Worm (Caenorhabditis elegans) whole organism, L1 larva: Measurements from ENCODE around the gene glb-1.
A peak's percentile ranks its signal among the peaks of the same experiment; 100 is the strongest.

Source experiments
- C04F5.9 ChIP-seq: sonication (generic microtip); optimal IDR thresholded peaks from 2 replicates; lab custom pipeline; 2016; ENCODE audit warnings: missing genetic modification characterization, missing compliant biosample characterization
- C34B4.2 ChIP-seq: sonication (generic microtip); optimal IDR thresholded peaks from 2 replicates; lab custom pipeline; 2017; ENCODE audit warnings: mild to moderate bottlenecking, missing genetic modification characterization, missing compliant biosample characterization
- F16B12.6 ChIP-seq: fragments of 150-350 bp; optimal IDR thresholded peaks from 2 replicates; lab custom pipeline; 2014; ENCODE audit warnings: missing biosample characterization, missing genetic modification characterization
- alr-1 ChIP-seq: fragments of 200-800 bp; sonication (Bioruptor generic); optimal IDR thresholded peaks from 2 replicates; lab custom pipeline; 2018; ENCODE audit warnings: borderline replicate concordance, mild to moderate bottlenecking, missing genetic modification characterization, missing compliant biosample characterization
- aly-2 ChIP-seq: fragments of 150-350 bp; optimal IDR thresholded peaks from 2 replicates; lab custom pipeline; 2014; ENCODE audit warnings: missing biosample characterization, missing genetic modification characterization
- ceh-88 ChIP-seq: fragments of 200-800 bp; sonication (Bioruptor generic); IDR thresholded peaks from 2 replicates; pipeline ENCODE4 v1.3.6; 2022; ENCODE audit warnings: missing genetic modification characterization, missing compliant biosample characterization
- dpl-1 ChIP-seq, 3 experiments: fragments of 150-350 bp in 2 of 3; sonication (generic microtip) in 1 of 3; optimal IDR thresholded peaks; 2 replicates each; lab custom pipeline; 2014 to 2017; ENCODE audit warnings: missing biosample characterization in 3 of 3, missing genetic modification characterization in 3 of 3, missing genetic modification reagents in 3 of 3
- dsc-1 ChIP-seq: sonication (generic microtip); optimal IDR thresholded peaks from 2 replicates; lab custom pipeline; 2016; ENCODE audit warnings: mild to moderate bottlenecking, missing genetic modification characterization, missing compliant biosample characterization
- efl-1 ChIP-seq, 4 experiments: fragments of 150-350 bp; optimal IDR thresholded peaks in 3 of 4; peaks in 1 of 4; 1 replicate in 1 of 4; 2 replicates in 3 of 4; lab custom pipeline; 2014; ENCODE audit warnings: missing biosample characterization in 2 of 4, missing genetic modification characterization in 2 of 4, missing genetic modification reagents in 2 of 4
- egl-13 ChIP-seq: sonication (generic microtip); optimal IDR thresholded peaks from 2 replicates; lab custom pipeline; 2016; ENCODE audit warnings: missing genotype, missing genetic modification reagents, missing genetic modification characterization, missing compliant biosample characterization
- elt-2 ChIP-seq: sonication (generic microtip); optimal IDR thresholded peaks from 2 replicates; lab custom pipeline; 2016; ENCODE audit warnings: missing genetic modification characterization, mild to moderate bottlenecking, inconsistent platforms, missing compliant biosample characterization, missing genetic modification reagents
- fkh-8 ChIP-seq: sonication (generic microtip); optimal IDR thresholded peaks from 2 replicates; lab custom pipeline; 2016; ENCODE audit warnings: mild to moderate bottlenecking, missing genetic modification characterization, missing compliant biosample characterization
- fos-1 ChIP-seq: fragments of 150-350 bp; optimal IDR thresholded peaks from 2 replicates; lab custom pipeline; 2014; ENCODE audit warnings: missing biosample characterization, missing genetic modification characterization
- grh-1 ChIP-seq: fragments of 200-800 bp; sonication (Bioruptor generic); IDR thresholded peaks from 2 replicates; pipeline ENCODE4 v1.3.6; 2022; ENCODE audit warnings: missing genetic modification reagents, missing genetic modification characterization, missing compliant biosample characterization
- hlh-17 ChIP-seq: fragments of 200-800 bp; sonication (Bioruptor generic); optimal IDR thresholded peaks from 2 replicates; lab custom pipeline; 2018; ENCODE audit warnings: missing genetic modification characterization, mild to moderate bottlenecking, missing compliant biosample characterization, moderate library complexity, borderline replicate concordance
- isw-1 ChIP-seq: fragments of 200-800 bp; sonication (Bioruptor generic); IDR thresholded peaks from 2 replicates; pipeline ENCODE4 v1.3.6; 2022; ENCODE audit warnings: missing genetic modification characterization, missing compliant biosample characterization
- jun-1 ChIP-seq: fragments of 150-350 bp; optimal IDR thresholded peaks from 2 replicates; lab custom pipeline; 2014; ENCODE audit warnings: missing biosample characterization, missing genetic modification reagents, missing genetic modification characterization
- lin-14 ChIP-seq: fragments of 200-800 bp; sonication (Bioruptor generic); optimal IDR thresholded peaks from 2 replicates; lab custom pipeline; 2018; ENCODE audit warnings: mild to moderate bottlenecking, missing genetic modification characterization, moderate library complexity, missing compliant biosample characterization
- lin-35 ChIP-seq, 2 experiments: fragments of 150-350 bp; optimal IDR thresholded peaks; 2 replicates each; lab custom pipeline; 2014; ENCODE audit warnings: missing biosample characterization in 2 of 2, missing genetic modification characterization in 2 of 2, missing genetic modification reagents in 2 of 2
- lin-39 ChIP-seq: fragments of 150-350 bp; optimal IDR thresholded peaks from 2 replicates; lab custom pipeline; 2014; ENCODE audit warnings: missing biosample characterization, missing genetic modification reagents, missing genetic modification characterization
- mdl-1 ChIP-seq, 2 experiments: fragments of 150-350 bp; optimal IDR thresholded peaks; 2 replicates each; lab custom pipeline; 2014 to 2017; ENCODE audit warnings: missing biosample characterization in 2 of 2, missing genetic modification characterization in 2 of 2, inconsistent platforms in 1 of 2
- mep-1 ChIP-seq: fragments of 150-350 bp; optimal IDR thresholded peaks from 2 replicates; lab custom pipeline; 2014; ENCODE audit warnings: missing biosample characterization, missing genetic modification characterization
- nhr-12 ChIP-seq: sonication (generic microtip); optimal IDR thresholded peaks from 2 replicates; lab custom pipeline; 2017; ENCODE audit warnings: missing biosample characterization, missing genetic modification characterization
- nhr-19 ChIP-seq: fragments of 200-800 bp; sonication (Bioruptor generic); conservative IDR thresholded peaks from 2 replicates; pipeline ENCODE4 v1.3.6; 2022; ENCODE audit warnings: missing genetic modification characterization, missing compliant biosample characterization
- nhr-20 ChIP-seq: sonication (generic microtip); optimal IDR thresholded peaks from 2 replicates; lab custom pipeline; 2016; ENCODE audit warnings: mild to moderate bottlenecking, missing genetic modification characterization, missing compliant biosample characterization
- nhr-237 ChIP-seq: fragments of 150-350 bp; optimal IDR thresholded peaks from 2 replicates; lab custom pipeline; 2014; ENCODE audit warnings: missing biosample characterization, missing genetic modification characterization
- nhr-47 ChIP-seq: sonication (generic microtip); optimal IDR thresholded peaks from 2 replicates; lab custom pipeline; 2016; ENCODE audit warnings: mild to moderate bottlenecking, missing genetic modification characterization, moderate library complexity, missing compliant biosample characterization
- nhr-71 ChIP-seq: sonication (generic microtip); optimal IDR thresholded peaks from 2 replicates; lab custom pipeline; 2016; ENCODE audit warnings: mild to moderate bottlenecking, missing genetic modification characterization, moderate library complexity, missing compliant biosample characterization
- nhr-76 ChIP-seq: sonication (generic microtip); optimal IDR thresholded peaks from 2 replicates; lab custom pipeline; 2017; ENCODE audit warnings: missing biosample characterization, missing genetic modification characterization
- nhr-84 ChIP-seq: sonication (generic microtip); optimal IDR thresholded peaks from 2 replicates; lab custom pipeline; 2017; ENCODE audit warnings: missing biosample characterization, missing genetic modification characterization
- nhr-85 ChIP-seq: sonication (generic microtip); peaks from one replicate; lab custom pipeline; 2016; ENCODE audit warnings: missing genetic modification characterization, inconsistent platforms, missing compliant biosample characterization
- pag-3 ChIP-seq: sonication (generic microtip); optimal IDR thresholded peaks from 2 replicates; lab custom pipeline; 2017; ENCODE audit warnings: missing genetic modification characterization, mild to moderate bottlenecking, missing compliant biosample characterization, antibody characterized with exemption, borderline replicate concordance; ENCODE audit not compliant: insufficient read depth
- snpc-4 ChIP-seq: fragments of 150-350 bp; optimal IDR thresholded peaks from 2 replicates; lab custom pipeline; 2014; ENCODE audit warnings: missing biosample characterization, missing genetic modification characterization
- snu-23 ChIP-seq: sonication (generic microtip); optimal IDR thresholded peaks from 2 replicates; lab custom pipeline; 2016; ENCODE audit warnings: missing genetic modification characterization, missing compliant biosample characterization
- sptf-1 ChIP-seq: fragments of 150-350 bp; optimal IDR thresholded peaks from 2 replicates; lab custom pipeline; 2014; ENCODE audit warnings: missing biosample characterization, missing genetic modification characterization
- sup-37 ChIP-seq: fragments of 200-800 bp; sonication (Bioruptor generic); optimal IDR thresholded peaks from 2 replicates; lab custom pipeline; 2018; ENCODE audit warnings: mild to moderate bottlenecking, missing genetic modification characterization, missing compliant biosample characterization
- swsn-7 ChIP-seq: sonication (generic microtip); optimal IDR thresholded peaks from 2 replicates; lab custom pipeline; 2016; ENCODE audit warnings: missing genetic modification characterization, missing compliant biosample characterization
- tlp-1 ChIP-seq: fragments of 150-350 bp; optimal IDR thresholded peaks from 2 replicates; lab custom pipeline; 2014; ENCODE audit warnings: missing biosample characterization, missing genetic modification characterization
- unc-130 ChIP-seq: fragments of 150-350 bp; optimal IDR thresholded peaks from 2 replicates; lab custom pipeline; 2017; ENCODE audit warnings: missing biosample characterization, missing genetic modification characterization, inconsistent platforms
- unc-30 ChIP-seq: sonication (generic microtip); optimal IDR thresholded peaks from 2 replicates; lab custom pipeline; 2017; ENCODE audit warnings: missing biosample characterization, missing genetic modification characterization
- unc-62 ChIP-seq: fragments of 150-350 bp; optimal IDR thresholded peaks from 2 replicates; lab custom pipeline; 2014; ENCODE audit warnings: missing biosample characterization, missing genetic modification reagents, missing genetic modification characterization
- xbp-1 ChIP-seq: sonication (generic microtip); optimal IDR thresholded peaks from 2 replicates; lab custom pipeline; 2016; ENCODE audit warnings: missing genetic modification characterization, missing compliant biosample characterization
- zip-4 ChIP-seq: fragments of 200-800 bp; sonication (Bioruptor generic); optimal IDR thresholded peaks from 2 replicates; lab custom pipeline; 2018; ENCODE audit warnings: mild to moderate bottlenecking, missing genetic modification characterization, moderate library complexity, missing compliant biosample characterization
- ztf-11 ChIP-seq, 2 experiments: sonication (generic microtip); optimal IDR thresholded peaks; 2 replicates each; lab custom pipeline; 2016 to 2017; ENCODE audit warnings: missing genetic modification characterization in 2 of 2, missing biosample characterization in 1 of 2, missing compliant biosample characterization in 1 of 2

glb-1 gene

ce11 chrIII:8904044-8904443 is 19.0 kb downstream of the glb-1 start, which contains the start of gene lin-9 (continued):
- no peak for TF ChIP-seq pag-3 (tag; lab: Kevin White, UChicago)
- TF ChIP-seq snu-23 (GFP tag; lab: Kevin White, UChicago): peak; percentile 99
- peak; percentile 71 for TF ChIP-seq unc-130 (tag; lab: Kevin White, UChicago)
- no peak for TF ChIP-seq sptf-1 (tag; lab: Kevin White, UChicago)
- TF ChIP-seq efl-1 (optimal IDR thresholded peaks at IDR 0.05; lab: Kevin White, UChicago): peak; percentile 96 to 97
- peak; percentile 95 to 100 for TF ChIP-seq efl-1 (GFP tag; optimal IDR thresholded peaks at IDR 0.05 in 1 of 2; lab: Kevin White, UChicago)
- TF ChIP-seq aly-2 (tag; lab: Kevin White, UChicago): peak; percentile 90
- TF ChIP-seq dpl-1 (GFP tag; optimal IDR thresholded peaks at IDR 0.05; lab: Kevin White, UChicago): peak; percentile 96 to 97 (median 96)
- TF ChIP-seq F16B12.6 (tag; lab: Kevin White, UChicago): peak; percentile 74
- TF ChIP-seq mdl-1 (tag; optimal IDR thresholded peaks at IDR 0.05; lab: Kevin White, UChicago): peak in 1 of 2 experiments; percentile 92
- peak; percentile 86 for TF ChIP-seq elt-2 (tag; lab: Kevin White, UChicago)
- peak; percentile 95 for TF ChIP-seq xbp-1
- no peak for TF ChIP-seq nhr-84 (tag; lab: Kevin White, UChicago)
- peak; percentile 97 for TF ChIP-seq swsn-7 (tag; lab: Kevin White, UChicago)
- TF ChIP-seq ceh-88 (GFP tag; lab: Robert Waterston, UW): peak; percentile 91
- TF ChIP-seq sup-37 (GFP tag; lab: Kevin White, UChicago): peak; percentile 95
- TF ChIP-seq dsc-1 (tag; lab: Kevin White, UChicago): peak; percentile 98
- no peak for TF ChIP-seq hlh-17 (GFP tag; lab: Kevin White, UChicago)
- peak; percentile 97 for TF ChIP-seq isw-1
- peak; percentile 95 for TF ChIP-seq grh-1 (GFP tag; lab: Robert Waterston, UW)
- TF ChIP-seq lin-39 (tag; lab: Kevin White, UChicago): peak; percentile 95
- peak; percentile 30 for TF ChIP-seq nhr-12 (tag; lab: Kevin White, UChicago)
- TF ChIP-seq unc-30: no peak
- peak; percentile 96 for TF ChIP-seq fkh-8
- TF ChIP-seq unc-62 (GFP tag; lab: Kevin White, UChicago): no peak
- peak; percentile 93 for TF ChIP-seq zip-4 (GFP tag; lab: Kevin White, UChicago)
- peak; percentile 92 for TF ChIP-seq jun-1 (tag; lab: Kevin White, UChicago)
- peak; percentile 97 for TF ChIP-seq nhr-20
- TF ChIP-seq alr-1 (tag; lab: Kevin White, UChicago): no peak
- TF ChIP-seq tlp-1 (tag; lab: Kevin White, UChicago): no peak
- peak; percentile 97 to 98 for TF ChIP-seq lin-35 (GFP tag; optimal IDR thresholded peaks at IDR 0.05; lab: Kevin White, UChicago)
- TF ChIP-seq snpc-4 (tag; lab: Kevin White, UChicago): peak; percentile 79
- TF ChIP-seq egl-13 (tag; lab: Kevin White, UChicago): peak; percentile 93
- TF ChIP-seq C34B4.2 (tag; lab: Kevin White, UChicago): peak; percentile 90
- peak; percentile 72 for TF ChIP-seq nhr-237 (tag; lab: Kevin White, UChicago)
- peak; percentile 85 for TF ChIP-seq fos-1 (tag; lab: Kevin White, UChicago)
- peak; percentile 97 for TF ChIP-seq mep-1
- no peak for TF ChIP-seq nhr-76
- TF ChIP-seq, all 84 proteins: peak for 66

ce11 chrIII:8903263-8903662 is 19.8 kb downstream of the glb-1 start:
- TF ChIP-seq ztf-11 (tag; optimal IDR thresholded peaks at IDR 0.05; lab: Kevin White, UChicago) (no peak), efl-1 (optimal IDR thresholded peaks at IDR 0.05; lab: Kevin White, UChicago) (no peak), efl-1 (GFP tag; optimal IDR thresholded peaks at IDR 0.05 in 1 of 2; lab: Kevin White, UChicago) (peak in 1 of 2 experiments; percentile 79)

ce11 chrIII:8901078-8901477 is 22.0 kb downstream of the glb-1 start:
- TF ChIP-seq nhr-85 (tag; lab: Kevin White, UChicago) (peak; percentile 37), grh-1 (GFP tag; lab: Robert Waterston, UW) (0 out of 2 replicates have a peak, but pooled peaks have one; percentile 15), swsn-7 (tag; lab: Kevin White, UChicago) (peak; percentile 58), nhr-71 (tag; lab: Kevin White, UChicago) (peak; percentile 35), nhr-19 (peak; percentile 29), lin-14 (GFP tag; lab: Kevin White, UChicago) (peak; percentile 39), snu-23 (GFP tag; lab: Kevin White, UChicago) (peak; percentile 19), C04F5.9 (peak; percentile 48), nhr-47 (tag; lab: Kevin White, UChicago) (peak; percentile 11)
